Fruit fly (Drosophila melanogaster): Measurements from ENCODE around the gene promL.

DNA sequence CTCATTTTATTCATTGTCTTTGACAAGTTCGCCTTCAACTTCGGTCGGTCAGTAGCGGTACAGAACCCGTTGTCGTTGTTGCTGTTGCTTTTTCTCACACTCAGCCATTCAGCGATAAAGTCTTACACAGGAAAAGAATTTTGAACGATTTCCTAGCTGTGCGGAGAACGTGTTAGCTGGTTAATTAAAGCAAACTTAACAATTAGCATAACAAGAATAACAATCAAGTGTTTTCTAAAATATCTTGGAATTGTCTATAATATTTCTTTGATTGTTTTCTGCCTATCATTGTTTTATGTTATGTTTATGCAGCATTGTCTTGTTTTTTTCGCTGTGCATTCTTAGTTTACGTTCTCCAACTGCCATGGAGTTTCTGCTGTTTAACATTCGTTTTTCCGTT, 21.4 kb downstream of the promL start:
- TF ChIP-seq ttk (optimal IDR thresholded peaks at IDR 0.05) (no peak), h (optimal IDR thresholded peaks at IDR 0.05) (no peak), insv (optimal IDR thresholded peaks at IDR 0.05) (no peak), Myc (optimal IDR thresholded peaks at IDR 0.05) (no peak)

Data from Kc167 (cell line).